Worm (Caenorhabditis elegans) whole organism, L4 larva: Measurements from ENCODE around the gene scl-8.

Experiments
- T20F7.1 ChIP-seq: fragments of 200-800 bp; sonication (Bioruptor generic); optimal IDR thresholded peaks from 2 replicates; lab custom pipeline; 2018; ENCODE audit warnings: mild to moderate bottlenecking, missing genetic modification characterization, missing compliant biosample characterization
- arid-1 ChIP-seq: fragments of 200-800 bp; sonication (Bioruptor generic); conservative IDR thresholded peaks from 2 replicates; pipeline ENCODE4 v1.3.6; 2022; ENCODE audit warnings: missing genetic modification reagents, missing genetic modification characterization, missing compliant biosample characterization
- ces-1 ChIP-seq: fragments of 150-350 bp; sonication (generic microtip); optimal IDR thresholded peaks from 4 replicates; lab custom pipeline; 2014; ENCODE audit warnings: missing biosample characterization, missing genetic modification reagents, missing genetic modification characterization
- dve-1 ChIP-seq: sonication (generic microtip); optimal IDR thresholded peaks from 2 replicates; lab custom pipeline; 2017; ENCODE audit warnings: antibody characterized with exemption, mild to moderate bottlenecking, missing genetic modification characterization, missing compliant biosample characterization; ENCODE audit not compliant: insufficient read depth
- egl-27 ChIP-seq: sonication (generic microtip); optimal IDR thresholded peaks from 3 replicates; lab custom pipeline; 2017; ENCODE audit warnings: missing biosample characterization, missing genetic modification reagents, missing genetic modification characterization
- gei-8 ChIP-seq: fragments of 200-800 bp; sonication (Bioruptor generic); optimal IDR thresholded peaks from 2 replicates; lab custom pipeline; 2018; ENCODE audit warnings: mild to moderate bottlenecking, missing genetic modification characterization, missing compliant biosample characterization
- lin-29 ChIP-seq: fragments of 200-800 bp; sonication (Bioruptor generic); IDR thresholded peaks from 2 replicates; pipeline ENCODE4 v1.3.6; 2022; ENCODE audit warnings: missing genetic modification reagents, missing genetic modification characterization, missing compliant biosample characterization
- lsy-2 ChIP-seq, 2 experiments: fragments of 150-350 bp in 1 of 2; sonication (generic microtip) in 1 of 2; optimal IDR thresholded peaks; 2 replicates each; lab custom pipeline; 2014 to 2017; ENCODE audit warnings: missing biosample characterization in 2 of 2, missing genetic modification characterization in 2 of 2
- sdz-12 ChIP-seq: fragments of 200-800 bp; sonication (Bioruptor generic); optimal IDR thresholded peaks from 2 replicates; lab custom pipeline; 2018; ENCODE audit warnings: mild to moderate bottlenecking, missing genetic modification characterization, missing compliant biosample characterization
- snpc-4 ChIP-seq: fragments of 150-350 bp; optimal IDR thresholded peaks from 2 replicates; lab custom pipeline; 2014; ENCODE audit warnings: missing biosample characterization, missing genetic modification characterization

ce11 chrIV:13080185-13080584 lies 8.6 kb downstream of the scl-8 start:
- TF ChIP-seq T20F7.1 (GFP tag; lab: Kevin White, UChicago) (no peak), lin-29 (no peak), egl-27 (no peak), ces-1 (no peak), lsy-2 (tag; optimal IDR thresholded peaks at IDR 0.05; lab: Kevin White, UChicago) (no peak), dve-1 (tag; lab: Kevin White, UChicago) (no peak), arid-1 (GFP tag; lab: Robert Waterston, UW) (no peak), snpc-4 (no peak), gei-8 (GFP tag; lab: Kevin White, UChicago) (no peak), sdz-12 (GFP tag; lab: Kevin White, UChicago) (no peak)
